Fruit fly (Drosophila melanogaster): ENCODE measurements around the gene Ggamma30A.

Ggamma30A gene

DNA sequence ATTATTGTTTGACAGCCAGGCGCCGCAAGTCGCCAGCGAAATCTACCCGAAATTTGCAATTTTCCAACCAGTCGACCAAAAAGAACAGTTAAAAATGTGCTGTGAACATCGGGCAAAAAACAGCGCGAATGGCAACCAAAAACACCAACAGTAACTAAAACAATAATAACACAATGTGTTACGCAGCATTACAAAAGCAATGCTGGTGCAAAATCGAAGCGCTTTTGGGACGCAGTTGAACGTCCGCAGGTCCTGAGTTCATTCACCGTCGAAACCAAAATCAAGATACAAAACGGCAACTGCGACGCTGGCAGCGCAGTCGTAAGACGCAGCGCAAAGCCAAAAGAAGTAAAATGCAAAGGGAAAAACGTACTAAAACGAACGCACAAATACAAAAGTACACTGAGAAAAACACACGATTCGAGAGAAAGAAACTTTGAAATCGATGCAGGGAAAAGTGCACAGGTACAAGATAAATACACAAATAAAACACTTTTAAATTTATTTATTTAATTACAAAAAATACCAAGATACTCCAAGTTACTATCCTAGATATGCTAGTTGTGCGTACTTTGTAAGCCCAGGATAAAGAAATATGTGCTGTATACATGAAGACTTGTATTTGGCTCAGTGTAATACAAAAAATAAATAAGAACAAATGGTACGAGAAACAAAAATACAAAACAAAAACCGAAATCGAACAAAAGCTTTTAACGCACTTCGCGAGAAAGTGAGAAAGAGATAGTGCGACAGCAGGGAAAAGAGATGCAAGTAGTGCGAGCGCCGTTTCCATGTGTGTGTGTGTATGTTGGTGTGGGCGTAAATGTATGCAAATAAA lies 45.3 kb upstream of the Ggamma30A start (continued):
- TF ChIP-seq Aef1 (GFP tag; IDR thresholded peaks at IDR 0.05) (no peak), CG9797 (GFP tag; optimal IDR thresholded peaks at IDR 0.05) (no peak), CG30403 (GFP tag; optimal IDR thresholded peaks at IDR 0.05) (peak; percentile 73), CG6272 (GFP tag; IDR thresholded peaks at IDR 0.05) (no peak), Ets97D (GFP tag; optimal IDR thresholded peaks at IDR 0.05) (peak; percentile 5), Xrp1 (GFP tag; IDR thresholded peaks at IDR 0.05) (peak; percentile 68), schlank (tag; optimal IDR thresholded peaks at IDR 0.05) (no peak), Sin3A (optimal IDR thresholded peaks at IDR 0.05) (no peak), Adf1 (GFP tag; IDR thresholded peaks at IDR 0.05) (peak; percentile 50), CG11247 (GFP tag; IDR thresholded peaks at IDR 0.05) (peak; percentile 32; the same call in 1 of the 2 replicates), Sox102F (GFP tag; optimal IDR thresholded peaks at IDR 0.05) (peak; percentile 78), Atf3 (GFP tag; optimal IDR thresholded peaks at IDR 0.05) (no peak), CG6765 (GFP tag; optimal IDR thresholded peaks at IDR 0.05) (peak; percentile 55), CG7839 (tag; optimal IDR thresholded peaks at IDR 0.05) (peak; percentile 77), vfl (GFP tag; optimal IDR thresholded peaks at IDR 0.05) (peak; percentile 42), CG13287 (GFP tag; IDR thresholded peaks at IDR 0.05; ENCODE audit: partially characterized antibody) (no peak), B-H1 (GFP tag; IDR thresholded peaks at IDR 0.05) (no peak; the same call in 2 of the 3 replicates), CG4820 (GFP tag; optimal IDR thresholded peaks at IDR 0.05) (peak; percentile 53), CG5245 (GFP tag; optimal IDR thresholded peaks at IDR 0.05) (peak; percentile 8), CG2116 (GFP tag; optimal IDR thresholded peaks at IDR 0.05) (peak; percentile 15), Oli (tag; optimal IDR thresholded peaks at IDR 0.05) (peak; percentile 76), Stat92E (GFP tag; optimal IDR thresholded peaks at IDR 0.05) (no peak), Dbx (GFP tag; IDR thresholded peaks at IDR 0.05) (0 out of 3 replicates have a peak, but pooled peaks have one; percentile 26), Sry-δ (GFP tag; optimal IDR thresholded peaks at IDR 0.05) (no peak), Hmx (GFP tag; optimal IDR thresholded peaks at IDR 0.05) (no peak), gsb-n (tag; optimal IDR thresholded peaks at IDR 0.05) (peak; percentile 26), CG6683 (GFP tag; optimal IDR thresholded peaks at IDR 0.05) (peak; percentile 38), usp (GFP tag; optimal IDR thresholded peaks at IDR 0.05) (no peak), dm (GFP tag; optimal IDR thresholded peaks at IDR 0.05) (no peak), CG30431 (GFP tag; optimal IDR thresholded peaks at IDR 0.05) (peak; percentile 43), kni (GFP tag; optimal IDR thresholded peaks at IDR 0.05) (no peak), tin (GFP tag; optimal IDR thresholded peaks at IDR 0.05) (peak; percentile 28), CG10321 (GFP tag; IDR thresholded peaks at IDR 0.05) (peak; percentile 77), Doc2 (GFP tag; IDR thresholded peaks at IDR 0.05) (no peak), cad (GFP tag; optimal IDR thresholded peaks at IDR 0.05) (no peak), Sry-β (GFP tag; optimal IDR thresholded peaks at IDR 0.05) (no peak), tgo (GFP tag; IDR thresholded peaks at IDR 0.05) (peak; percentile 75; the same call in 2 of the 3 replicates), CHES-1-like (GFP tag; optimal IDR thresholded peaks at IDR 0.05) (no peak), gce (GFP tag; IDR thresholded peaks at IDR 0.05) (no peak), gsb (GFP tag; IDR thresholded peaks at IDR 0.05) (peak; percentile 45; the same call in 1 of the 2 replicates), CG7357 (GFP tag; IDR thresholded peaks at IDR 0.05) (peak; percentile 52; the same call in 2 of the 3 replicates), fd102C (GFP tag; optimal IDR thresholded peaks at IDR 0.05) (no peak), exex (tag; optimal IDR thresholded peaks at IDR 0.05) (peak; percentile 7), CG15601 (tag; optimal IDR thresholded peaks at IDR 0.05) (peak; percentile 66), CG10979 (tag; optimal IDR thresholded peaks at IDR 0.05) (peak; percentile 58), oc (tag; optimal IDR thresholded peaks at IDR 0.05) (peak; percentile 56), CG6813 (GFP tag; optimal IDR thresholded peaks at IDR 0.05) (peak; percentile 20), CG4282 (GFP tag; optimal IDR thresholded peaks at IDR 0.05) (no peak), fd96Cb (tag; optimal IDR thresholded peaks at IDR 0.05) (peak; percentile 46), pita (GFP tag; optimal IDR thresholded peaks at IDR 0.05) (no peak)
